Worm (Caenorhabditis elegans): ENCODE data around the gene cpsf-3.
A peak's percentile ranks its signal among the peaks of the same experiment; 100 is the strongest.

The cpsf-3 gene

DNA sequence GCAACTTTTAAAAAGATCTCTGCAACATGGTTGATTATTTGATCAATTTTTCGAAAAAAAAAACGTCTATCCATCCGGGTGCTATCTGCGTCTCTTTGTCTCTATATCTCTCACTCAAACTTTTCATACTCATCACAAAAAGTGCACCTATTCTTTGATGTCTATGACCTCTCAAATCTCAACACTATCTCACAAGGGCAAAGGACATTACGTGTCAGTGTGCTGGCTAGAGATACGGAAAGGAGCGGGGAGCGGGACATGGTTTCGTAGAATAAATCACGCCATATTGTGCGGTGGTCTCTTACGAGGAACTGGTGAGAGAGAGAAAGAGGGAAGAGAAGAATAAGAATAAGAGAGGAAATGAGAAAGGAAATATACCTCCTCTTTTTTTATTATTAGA is 39.8 kb upstream of the cpsf-3 start:
- TF ChIP-seq ztf-11 (tag; optimal IDR thresholded peaks at IDR 0.05) (no peak), lsy-12 (tag; optimal IDR thresholded peaks at IDR 0.05) (peak; percentile 46), nhr-67 (tag; optimal IDR thresholded peaks at IDR 0.05) (no peak), pqm-1 (tag; optimal IDR thresholded peaks at IDR 0.05) (peak; percentile 95), fos-1 (tag; optimal IDR thresholded peaks at IDR 0.05) (peak; percentile 46), ceh-9 (tag; optimal IDR thresholded peaks at IDR 0.05) (no peak), daf-12 (tag; optimal IDR thresholded peaks at IDR 0.05) (no peak), skn-1 (tag; optimal IDR thresholded peaks at IDR 0.05) (no peak), eor-1 (tag; optimal IDR thresholded peaks at IDR 0.05) (no peak), ZK546.5 (tag; optimal IDR thresholded peaks at IDR 0.05) (no peak), elt-3 (tag; optimal IDR thresholded peaks at IDR 0.05) (no peak), mdl-1 (tag; optimal IDR thresholded peaks at IDR 0.05) (no peak), zag-1 (tag; optimal IDR thresholded peaks at IDR 0.05) (no peak), hmg-11 (tag; optimal IDR thresholded peaks at IDR 0.05) (peak; percentile 48), aly-2 (tag; optimal IDR thresholded peaks at IDR 0.05) (no peak), nhr-77 (tag; optimal IDR thresholded peaks at IDR 0.05) (no peak), mml-1 (tag; optimal IDR thresholded peaks at IDR 0.05) (no peak), nhr-28 (tag; optimal IDR thresholded peaks at IDR 0.05) (no peak), tbx-2 (tag; optimal IDR thresholded peaks at IDR 0.05) (peak; percentile 38), elt-1 (tag; optimal IDR thresholded peaks at IDR 0.05) (no peak), snpc-4 (tag; optimal IDR thresholded peaks at IDR 0.05) (no peak), lin-39 (tag; optimal IDR thresholded peaks at IDR 0.05) (no peak), lin-15B (tag; optimal IDR thresholded peaks at IDR 0.05) (peak; percentile 56), elt-2 (tag; optimal IDR thresholded peaks at IDR 0.05) (peak; percentile 97), pha-4 (tag; optimal IDR thresholded peaks at IDR 0.05) (peak; percentile 69), R02D3.7 (tag; optimal IDR thresholded peaks at IDR 0.05) (peak; percentile 40), fkh-2 (tag; optimal IDR thresholded peaks at IDR 0.05) (no peak), ceh-82 (tag; optimal IDR thresholded peaks at IDR 0.05) (no peak), egl-27 (tag; optimal IDR thresholded peaks at IDR 0.05) (peak; percentile 17), jun-1 (tag; optimal IDR thresholded peaks at IDR 0.05) (peak; percentile 57), nfya-1 (tag; optimal IDR thresholded peaks at IDR 0.05; ENCODE audit: insufficient read depth) (peak; percentile 81), fkh-10 (GFP tag; optimal IDR thresholded peaks at IDR 0.05) (no peak), nhr-23 (tag; optimal IDR thresholded peaks at IDR 0.05) (peak; percentile 95), unc-62 (GFP tag; optimal IDR thresholded peaks at IDR 0.05) (peak; percentile 88), ceh-28 (tag; optimal IDR thresholded peaks at IDR 0.05) (peak; percentile 71), nhr-43 (tag; optimal IDR thresholded peaks at IDR 0.05; ENCODE audit: poor library complexity, severe bottlenecking) (peak; percentile 42), egl-5 (tag; optimal IDR thresholded peaks at IDR 0.05) (peak; percentile 8), unc-39 (tag; optimal IDR thresholded peaks at IDR 0.05) (no peak), ztf-4 (tag; optimal IDR thresholded peaks at IDR 0.05) (no peak), ama-1 (optimal IDR thresholded peaks at IDR 0.05) (no peak), sea-2 (GFP tag; optimal IDR thresholded peaks at IDR 0.05) (no peak), nhr-25 (tag; optimal IDR thresholded peaks at IDR 0.05) (peak; percentile 62), nhr-11 (tag; optimal IDR thresholded peaks at IDR 0.05) (peak; percentile 54), nhr-76 (tag; optimal IDR thresholded peaks at IDR 0.05) (peak; percentile 34), ceh-16 (tag; optimal IDR thresholded peaks at IDR 0.05) (no peak), nhr-237 (tag; optimal IDR thresholded peaks at IDR 0.05) (no peak), nhr-12 (tag; optimal IDR thresholded peaks at IDR 0.05) (no peak)

Data from whole organism, L3 larva.